Fruit fly (Drosophila melanogaster) whole organism, embryonic: ENCODE measurements around the gene CG15263.

Source experiments
- Ada2b ChIP-seq: fragments of 200-800 bp; sonication (Bioruptor generic); IDR thresholded peaks from 2 replicates; pipeline ENCODE4 v1.3.6; 2022; ENCODE audit warnings: missing biosample characterization, missing genetic modification characterization
- BEAF-32 ChIP-seq: fragments of 200-800 bp; sonication (Bioruptor generic); optimal IDR thresholded peaks from 3 replicates; lab custom pipeline; 2017; ENCODE audit warnings: missing biosample characterization, missing genetic modification characterization, mild to moderate bottlenecking, moderate library complexity, missing genetic modification reagents
- C15 ChIP-seq: fragments of 200-800 bp; sonication (Bioruptor generic); IDR thresholded peaks from 3 replicates; pipeline ENCODE4 v1.3.6; 2022; ENCODE audit warnings: missing biosample characterization, missing genetic modification characterization
- CG10209 ChIP-seq: fragments of 200-800 bp; sonication (Bioruptor generic); optimal IDR thresholded peaks from 3 replicates; lab custom pipeline; 2017; ENCODE audit warnings: missing biosample characterization, mild to moderate bottlenecking, missing genetic modification characterization, missing genetic modification reagents
- CG10654 ChIP-seq: fragments of 200-800 bp; sonication (Bioruptor generic); optimal IDR thresholded peaks from 2 replicates; lab custom pipeline; 2016; ENCODE audit warnings: missing biosample characterization, missing genetic modification characterization
- CG11504 ChIP-seq: fragments of 200-800 bp; sonication (Bioruptor generic); optimal IDR thresholded peaks from 3 replicates; lab custom pipeline; 2019; ENCODE audit warnings: missing biosample characterization, mild to moderate bottlenecking, missing genetic modification characterization, moderate library complexity
- CG12236 ChIP-seq: fragments of 200-800 bp; sonication (Bioruptor generic); optimal IDR thresholded peaks from 2 replicates; lab custom pipeline; 2016; ENCODE audit warnings: missing biosample characterization, missing genetic modification characterization
- CG13287 ChIP-seq: fragments of 200-800 bp; sonication (Bioruptor generic); IDR thresholded peaks from 2 replicates; pipeline ENCODE4 v1.3.6; 2022; ENCODE audit warnings: missing biosample characterization, missing genetic modification characterization; ENCODE audit not compliant: partially characterized antibody
- CG13775 ChIP-seq: fragments of 200-800 bp; sonication (Bioruptor generic); optimal IDR thresholded peaks from 3 replicates; lab custom pipeline; 2017; ENCODE audit warnings: missing biosample characterization, mild to moderate bottlenecking, missing genetic modification characterization
- CG17829 ChIP-seq: fragments of 200-800 bp; optimal IDR thresholded peaks from 2 replicates; lab custom pipeline; 2019; ENCODE audit warnings: missing biosample characterization, mild to moderate bottlenecking, missing genetic modification characterization, moderate library complexity
- CG30020 ChIP-seq: fragments of 200-800 bp; optimal IDR thresholded peaks from 2 replicates; lab custom pipeline; 2019; ENCODE audit warnings: missing biosample characterization, mild to moderate bottlenecking, missing genetic modification characterization, moderate library complexity
- CG32767 ChIP-seq: fragments of 200-800 bp; sonication (Bioruptor generic); IDR thresholded peaks from 2 replicates; pipeline ENCODE4 v1.3.6; 2022; ENCODE audit warnings: missing biosample characterization, missing genetic modification characterization
- CG34224 ChIP-seq: fragments of 200-800 bp; sonication (Bioruptor generic); IDR thresholded peaks from 3 replicates; pipeline ENCODE4 v1.3.6; 2022; ENCODE audit warnings: missing biosample characterization, missing genetic modification characterization; ENCODE audit not compliant: partially characterized antibody
- CG4404 ChIP-seq: fragments of 200-800 bp; sonication (Bioruptor generic); IDR thresholded peaks from 2 replicates; pipeline ENCODE4 v1.3.6; 2022; ENCODE audit warnings: missing biosample characterization, missing genetic modification characterization
- CG4424 ChIP-seq: fragments of 200-800 bp; sonication (Bioruptor generic); optimal IDR thresholded peaks from 3 replicates; lab custom pipeline; 2016; ENCODE audit warnings: missing biosample characterization, missing genetic modification characterization
- CG6791 ChIP-seq: fragments of 200-800 bp; sonication (Bioruptor generic); IDR thresholded peaks from 3 replicates; pipeline ENCODE4 v1.3.6; 2022; ENCODE audit warnings: missing biosample characterization, missing genetic modification characterization; ENCODE audit not compliant: partially characterized antibody
- CG8089 ChIP-seq: fragments of 200-800 bp; sonication (Bioruptor generic); optimal IDR thresholded peaks from 3 replicates; lab custom pipeline; 2016; ENCODE audit warnings: missing biosample characterization, missing genetic modification characterization
- CG8290 ChIP-seq, 3 experiments: fragments of 200-800 bp; sonication (Bioruptor generic); optimal IDR thresholded peaks; 2 replicates each; lab custom pipeline; 2016 to 2019; ENCODE audit warnings: missing biosample characterization in 3 of 3, missing genetic modification characterization in 3 of 3, mild to moderate bottlenecking in 2 of 3, moderate library complexity in 1 of 3
- CG8478 ChIP-seq: fragments of >200 bp; optimal IDR thresholded peaks from 2 replicates; lab custom pipeline; 2018
- CG9817 ChIP-seq: fragments of 200-800 bp; sonication (Bioruptor generic); optimal IDR thresholded peaks from 2 replicates; lab custom pipeline; 2018; ENCODE audit warnings: missing biosample characterization, mild to moderate bottlenecking, missing genetic modification characterization, moderate library complexity
- CG9876 ChIP-seq: fragments of 200-800 bp; sonication (Bioruptor generic); optimal IDR thresholded peaks from 2 replicates; lab custom pipeline; 2016; ENCODE audit warnings: missing biosample characterization, missing genetic modification characterization
- CG9932 ChIP-seq: fragments of 200-800 bp; sonication (Bioruptor generic); IDR thresholded peaks from 2 replicates; pipeline ENCODE4 v1.3.6; 2022; ENCODE audit warnings: missing biosample characterization, missing genetic modification characterization
- CoRest ChIP-seq: fragments of 200-800 bp; sonication (Bioruptor generic); optimal IDR thresholded peaks from 3 replicates; lab custom pipeline; 2018; ENCODE audit warnings: missing biosample characterization, mild to moderate bottlenecking, missing genetic modification characterization, moderate library complexity
- D19A ChIP-seq: fragments of 200-800 bp; optimal IDR thresholded peaks from 3 replicates; lab custom pipeline; 2019; ENCODE audit warnings: missing biosample characterization, mild to moderate bottlenecking, missing genetic modification characterization, moderate library complexity
- Dek ChIP-seq: fragments of 200-800 bp; sonication (Bioruptor generic); optimal IDR thresholded peaks from 3 replicates; lab custom pipeline; 2019; ENCODE audit warnings: missing biosample characterization, mild to moderate bottlenecking, missing genetic modification characterization, moderate library complexity
- Drgx ChIP-seq: fragments of 200-800 bp; sonication (Bioruptor generic); IDR thresholded peaks from 2 replicates; pipeline ENCODE4 v1.3.6; 2022; ENCODE audit warnings: missing biosample characterization, missing genetic modification characterization
- Ets65A ChIP-seq: fragments of 200-800 bp; sonication (Bioruptor generic); peaks from one replicate; lab custom pipeline; 2016; ENCODE audit warnings: missing biosample characterization, missing genetic modification characterization
- HLH54F ChIP-seq: fragments of 200-800 bp; sonication (Bioruptor generic); optimal IDR thresholded peaks from 3 replicates; lab custom pipeline; 2016; ENCODE audit warnings: missing biosample characterization, missing genetic modification characterization
- HLHmδ ChIP-seq: fragments of 200-800 bp; sonication (Bioruptor generic); optimal IDR thresholded peaks from 2 replicates; lab custom pipeline; 2018; ENCODE audit warnings: missing biosample characterization, mild to moderate bottlenecking, missing genetic modification characterization, moderate library complexity
- Hr78 ChIP-seq, 2 experiments: fragments of 200-800 bp in 1 of 2; fragments of >200 bp in 1 of 2; sonication (Bioruptor generic) in 1 of 2; optimal IDR thresholded peaks; 2 replicates each; lab custom pipeline; 2017 to 2019; ENCODE audit warnings: missing biosample characterization in 2 of 2, missing genetic modification characterization in 2 of 2, mild to moderate bottlenecking in 1 of 2, moderate library complexity in 1 of 2
- Nf-YC ChIP-seq: fragments of 200-800 bp; optimal IDR thresholded peaks from 3 replicates; lab custom pipeline; 2019; ENCODE audit warnings: missing biosample characterization, mild to moderate bottlenecking, missing genetic modification characterization, moderate library complexity
- NfI ChIP-seq: fragments of 200-800 bp; sonication (Bioruptor generic); optimal IDR thresholded peaks from 3 replicates; lab custom pipeline; 2018; ENCODE audit warnings: missing biosample characterization, mild to moderate bottlenecking, missing genetic modification characterization, moderate library complexity
- Pdp1 ChIP-seq, 2 experiments: fragments of 200-800 bp; sonication (Bioruptor generic); optimal IDR thresholded peaks; 3 replicates each; lab custom pipeline; 2016; ENCODE audit warnings: missing biosample characterization in 2 of 2, missing genetic modification characterization in 2 of 2, mild to moderate bottlenecking in 1 of 2, moderate library complexity in 1 of 2
- Trl ChIP-seq, 3 experiments: fragments of >200 bp in 2 of 3; fragments of 200-800 bp in 1 of 3; sonication (Bioruptor generic) in 1 of 3; optimal IDR thresholded peaks; 2 replicates in 1 of 3; 3 replicates in 2 of 3; lab custom pipeline; 2016 to 2017; ENCODE audit warnings: missing biosample characterization in 1 of 3, missing genetic modification characterization in 1 of 3
- Xrp1 ChIP-seq: fragments of 200-800 bp; sonication (Bioruptor generic); IDR thresholded peaks from 2 replicates; pipeline ENCODE4 v1.3.6; 2022; ENCODE audit warnings: missing biosample characterization, missing genetic modification characterization
- chif ChIP-seq, 2 experiments: fragments of 200-800 bp; sonication (Bioruptor generic); optimal IDR thresholded peaks; 3 replicates each; lab custom pipeline; 2016; ENCODE audit warnings: missing biosample characterization in 2 of 2, missing genetic modification characterization in 2 of 2
- dan ChIP-seq: fragments of 200-800 bp; sonication (Bioruptor generic); IDR thresholded peaks from 2 replicates; pipeline ENCODE4 v1.3.6; 2022; ENCODE audit warnings: missing biosample characterization, missing genetic modification characterization
- dmrt99B ChIP-seq: fragments of 200-800 bp; sonication (Bioruptor generic); optimal IDR thresholded peaks from 2 replicates; lab custom pipeline; 2018; ENCODE audit warnings: missing biosample characterization, mild to moderate bottlenecking, missing genetic modification characterization, moderate library complexity
- fd3F ChIP-seq: fragments of 200-800 bp; sonication (Bioruptor generic); optimal IDR thresholded peaks from 2 replicates; lab custom pipeline; 2018; ENCODE audit warnings: missing biosample characterization, mild to moderate bottlenecking, missing genetic modification characterization, moderate library complexity
- onecut ChIP-seq: fragments of 200-800 bp; sonication (Bioruptor generic); IDR thresholded peaks from 2 replicates; pipeline ENCODE4 v1.3.6; 2022; ENCODE audit warnings: missing biosample characterization, missing genetic modification characterization
- phol ChIP-seq: fragments of 200-800 bp; sonication (Bioruptor generic); optimal IDR thresholded peaks from 3 replicates; lab custom pipeline; 2018; ENCODE audit warnings: missing biosample characterization, mild to moderate bottlenecking, missing genetic modification characterization, moderate library complexity
- pzg ChIP-seq: fragments of 200-800 bp; sonication (Bioruptor generic); optimal IDR thresholded peaks from 3 replicates; lab custom pipeline; 2018; ENCODE audit warnings: missing biosample characterization, mild to moderate bottlenecking, missing genetic modification characterization, moderate library complexity
- row ChIP-seq: fragments of 200-800 bp; sonication (Bioruptor generic); IDR thresholded peaks from 3 replicates; pipeline ENCODE4 v1.3.6; 2022; ENCODE audit warnings: missing biosample characterization, missing genetic modification characterization
- sens ChIP-seq: fragments of 200-800 bp; sonication (Bioruptor generic); peaks from one replicate; lab custom pipeline; 2016; ENCODE audit warnings: missing biosample characterization, missing genetic modification characterization
- sisA ChIP-seq: fragments of 200-800 bp; sonication (Bioruptor generic); IDR thresholded peaks from 2 replicates; pipeline ENCODE4 v1.3.6; 2022; ENCODE audit warnings: missing biosample characterization, missing genetic modification characterization
- unc-4 ChIP-seq: fragments of 200-800 bp; sonication (Bioruptor generic); IDR thresholded peaks from 2 replicates; pipeline ENCODE4 v1.3.6; 2022; ENCODE audit warnings: missing biosample characterization, missing genetic modification characterization; ENCODE audit not compliant: partially characterized antibody

The CG15263 gene

dm6 chr2L:15271757-15272589, 12.8 kb upstream of the CG15263 start, which contains the start of gene Cul3 (continued):
- TF ChIP-seq onecut (GFP tag; lab: Robert Waterston, UW): peak; percentile 14; the same call in 1 of the 2 replicates
- no peak for TF ChIP-seq dan (GFP tag; lab: Robert Waterston, UW)
- TF ChIP-seq phol (tag; lab: Kevin White, UChicago): peak; percentile 22
- TF ChIP-seq unc-4: peak; percentile 72
- peak; percentile 38 for TF ChIP-seq CG9817 (tag; lab: Kevin White, UChicago)
- TF ChIP-seq CG17829: peak; percentile 44
- TF ChIP-seq CG8478 (lab: Kevin White, UChicago): peak; percentile 48
- TF ChIP-seq fd3F: peak; percentile 19
- no peak for TF ChIP-seq Trl (optimal IDR thresholded peaks at IDR 0.05; lab: Kevin White, UChicago)
- TF ChIP-seq Trl (GFP tag; optimal IDR thresholded peaks at IDR 0.05; lab: Kevin White, UChicago): no peak
- TF ChIP-seq Ada2b (GFP tag; lab: Robert Waterston, UW): 0 out of 2 replicates have a peak, but pooled peaks have one; percentile 19
- TF ChIP-seq Pdp1 (GFP tag; optimal IDR thresholded peaks at IDR 0.05; lab: Kevin White, UChicago): peak in 1 of 2 experiments; percentile 89
- TF ChIP-seq CG9876 (GFP tag; lab: Kevin White, UChicago): no peak
- peak; percentile 24 for TF ChIP-seq D19A
- no peak for TF ChIP-seq NfI (GFP tag; lab: Kevin White, UChicago)
- no peak for TF ChIP-seq C15 (GFP tag; lab: Robert Waterston, UW)
- TF ChIP-seq CG6791 (GFP tag; lab: Robert Waterston, UW): peak; percentile 80
- TF ChIP-seq CoRest: peak; percentile 38
- TF ChIP-seq CG13775 (GFP tag; lab: Kevin White, UChicago): peak; percentile 62
- TF ChIP-seq dmrt99B (tag; lab: Kevin White, UChicago): no peak
- peak; percentile 78 for TF ChIP-seq CG13287 (GFP tag; lab: Robert Waterston, UW)
- TF ChIP-seq pzg (GFP tag; lab: Kevin White, UChicago): peak; percentile 35
- TF ChIP-seq, all 482 proteins: peak for 104

dm6 chr2L:15273521-15274123, 11.2 kb upstream of the CG15263 start:
- no peak for TF ChIP-seq Dek
- TF ChIP-seq BEAF-32 (GFP tag; lab: Kevin White, UChicago): no peak
- no peak for TF ChIP-seq CG8290 (GFP tag; optimal IDR thresholded peaks at IDR 0.05; lab: Kevin White, UChicago)
- no peak for TF ChIP-seq CG8290 (tag; optimal IDR thresholded peaks at IDR 0.05; lab: Kevin White, UChicago)
- no peak for TF ChIP-seq HLH54F (GFP tag; lab: Kevin White, UChicago)
- TF ChIP-seq CG8089: no peak
- no peak for TF ChIP-seq CG34224 (GFP tag; lab: Robert Waterston, UW)
- peak; percentile 29; the same call in 1 of the 3 replicates for TF ChIP-seq row (GFP tag; lab: Robert Waterston, UW)
- TF ChIP-seq Drgx (GFP tag; lab: Robert Waterston, UW): 0 out of 2 replicates have a peak, but pooled peaks have one; percentile 31
- TF ChIP-seq sisA: peak; percentile 14; the same call in 1 of the 2 replicates
- TF ChIP-seq CG32767 (GFP tag; lab: Robert Waterston, UW): no peak
- no peak for TF ChIP-seq CG10654 (GFP tag; lab: Kevin White, UChicago)
- TF ChIP-seq CG30020: no peak
- TF ChIP-seq CG9932 (GFP tag; lab: Robert Waterston, UW): 0 out of 2 replicates have a peak, but pooled peaks have one; percentile 16
- TF ChIP-seq sens (GFP tag; lab: Kevin White, UChicago): peak; percentile 77
- peak; percentile 95 for TF ChIP-seq CG11504 (tag; lab: Kevin White, UChicago)
- no peak for TF ChIP-seq chif (GFP tag; optimal IDR thresholded peaks at IDR 0.05; lab: Kevin White, UChicago)
- TF ChIP-seq Ets65A (GFP tag; lab: Kevin White, UChicago): no peak
- TF ChIP-seq HLHmδ (GFP tag; lab: Kevin White, UChicago): no peak
- no peak for TF ChIP-seq Nf-YC
- no peak for TF ChIP-seq Hr78 (GFP tag; optimal IDR thresholded peaks at IDR 0.05; lab: Kevin White, UChicago)
- no peak for TF ChIP-seq CG10209 (GFP tag; lab: Kevin White, UChicago)
- 0 out of 2 replicates have a peak, but pooled peaks have one; percentile 19 for TF ChIP-seq CG4404 (GFP tag; lab: Robert Waterston, UW)
- TF ChIP-seq Xrp1 (GFP tag; lab: Robert Waterston, UW): peak; percentile 42; the same call in 1 of the 2 replicates
- peak; percentile 15 for TF ChIP-seq CG4424
- no peak for TF ChIP-seq CG12236 (GFP tag; lab: Kevin White, UChicago)
